Fruit fly (Drosophila melanogaster): Measurements from ENCODE around the gene mthl5.

Gene mthl5

dm6 chr3R:11887114-11888037, at the start of gene mthl5 (continued):
- peak; percentile 73 for TF ChIP-seq CG18599 (GFP tag; optimal IDR thresholded peaks at IDR 0.05)
- TF ChIP-seq Nf-YC (tag; optimal IDR thresholded peaks at IDR 0.05), result no peak
- no peak for TF ChIP-seq fru (optimal IDR thresholded peaks at IDR 0.05)
- peak; percentile 37 for TF ChIP-seq btn (GFP tag; optimal IDR thresholded peaks at IDR 0.05)
- peak; percentile 40 for TF ChIP-seq Dek (tag; optimal IDR thresholded peaks at IDR 0.05)
- peak; percentile 78 for TF ChIP-seq jumu (GFP tag; optimal IDR thresholded peaks at IDR 0.05)
- peak; percentile 88 for TF ChIP-seq nmo (GFP tag; optimal IDR thresholded peaks at IDR 0.05)
- TF ChIP-seq CG7839 (tag; optimal IDR thresholded peaks at IDR 0.05), result peak; percentile 86
- TF ChIP-seq Fer2 (tag; optimal IDR thresholded peaks at IDR 0.05), result no peak
- TF ChIP-seq CG6791 (GFP tag; IDR thresholded peaks at IDR 0.05; ENCODE audit: partially characterized antibody), result no peak
- peak; percentile 31 for TF ChIP-seq Mad (GFP tag; optimal IDR thresholded peaks at IDR 0.05)
- peak; percentile 67 for TF ChIP-seq klu (GFP tag; IDR thresholded peaks at IDR 0.05)
- TF ChIP-seq bowl (GFP tag; IDR thresholded peaks at IDR 0.05), result no peak; the same call in 1 of the 2 replicates
- TF ChIP-seq CG11723 (GFP tag; optimal IDR thresholded peaks at IDR 0.05), result peak; percentile 61
- peak; percentile 61 for TF ChIP-seq CG14965 (GFP tag; optimal IDR thresholded peaks at IDR 0.05; ENCODE audit: borderline replicate concordance)
- peak; percentile 56; the same call in 1 of the 3 replicates for TF ChIP-seq CG11093 (GFP tag; IDR thresholded peaks at IDR 0.05)
- TF ChIP-seq fd102C (GFP tag; optimal IDR thresholded peaks at IDR 0.05), result no peak
- peak; percentile 80 for TF ChIP-seq esg (GFP tag; conservative IDR thresholded peaks at IDR 0.05)
- TF ChIP-seq dpn (GFP tag; optimal IDR thresholded peaks at IDR 0.05), result peak; percentile 69 to 83
- no peak for TF ChIP-seq CG4854 (GFP tag; optimal IDR thresholded peaks at IDR 0.05)
- TF ChIP-seq Camta (GFP tag; optimal IDR thresholded peaks at IDR 0.05), result peak; percentile 81
- TF ChIP-seq danr (GFP tag; IDR thresholded peaks at IDR 0.05), result peak; percentile 65
- peak; percentile 85 for TF ChIP-seq CG10209 (GFP tag; optimal IDR thresholded peaks at IDR 0.05)
- TF ChIP-seq nerfin-2 (GFP tag; IDR thresholded peaks at IDR 0.05; ENCODE audit: partially characterized antibody), result no peak
- peak; percentile 78 for TF ChIP-seq tgo (GFP tag; IDR thresholded peaks at IDR 0.05)
- peak; percentile 91 for TF ChIP-seq dmrt11E (tag; optimal IDR thresholded peaks at IDR 0.05)
- no peak for TF ChIP-seq ato (GFP tag; IDR thresholded peaks at IDR 0.05; ENCODE audit: partially characterized antibody)
- no peak for TF ChIP-seq Kr (GFP tag; optimal IDR thresholded peaks at IDR 0.05)
- TF ChIP-seq bab2 (GFP tag; optimal IDR thresholded peaks at IDR 0.05), result peak; percentile 87
- TF ChIP-seq Bdp1 (GFP tag; optimal IDR thresholded peaks at IDR 0.05), result peak; percentile 52
- peak; percentile 16 for TF ChIP-seq TFAM (GFP tag; optimal IDR thresholded peaks at IDR 0.05)
- peak; percentile 76 for TF ChIP-seq CG12155 (GFP tag; optimal IDR thresholded peaks at IDR 0.05)
- TF ChIP-seq ap (GFP tag; IDR thresholded peaks at IDR 0.05), result peak; percentile 46; the same call in 1 of the 2 replicates
- peak; percentile 71; the same call in 2 of the 3 replicates for TF ChIP-seq Optix (GFP tag; IDR thresholded peaks at IDR 0.05)
- 0 out of 3 replicates have a peak, but pooled peaks have one; percentile 47 for TF ChIP-seq C15 (GFP tag; IDR thresholded peaks at IDR 0.05)
- no peak for TF ChIP-seq h (optimal IDR thresholded peaks at IDR 0.05)
- peak; percentile 75 for TF ChIP-seq CG15601 (tag; optimal IDR thresholded peaks at IDR 0.05)
- peak; percentile 56 for TF ChIP-seq CG14014 (GFP tag; IDR thresholded peaks at IDR 0.05)
- peak; percentile 55 for TF ChIP-seq Rx (GFP tag; IDR thresholded peaks at IDR 0.05)
- peak; percentile 81 for TF ChIP-seq Ssrp (tag; optimal IDR thresholded peaks at IDR 0.05)
- peak; percentile 62 for TF ChIP-seq CG32772 (GFP tag; IDR thresholded peaks at IDR 0.05)
- TF ChIP-seq CG13287 (GFP tag; IDR thresholded peaks at IDR 0.05; ENCODE audit: partially characterized antibody), result 0 out of 2 replicates have a peak, but pooled peaks have one; percentile 32
- no peak for TF ChIP-seq gt (GFP tag; IDR thresholded peaks at IDR 0.05)
- peak; percentile 65 for TF ChIP-seq CG10147 (GFP tag; optimal IDR thresholded peaks at IDR 0.05)
- no peak for TF ChIP-seq gro (GFP tag; optimal IDR thresholded peaks at IDR 0.05)
- TF ChIP-seq chn (GFP tag; optimal IDR thresholded peaks at IDR 0.05), result peak; percentile 82
- TF ChIP-seq Doc3 (GFP tag; IDR thresholded peaks at IDR 0.05; ENCODE audit: partially characterized antibody), result no peak
- no peak for TF ChIP-seq mirr (GFP tag; optimal IDR thresholded peaks at IDR 0.05)
- peak; percentile 81 for TF ChIP-seq CG16863 (GFP tag; optimal IDR thresholded peaks at IDR 0.05)

All from whole organism, embryonic.